Worm (Caenorhabditis elegans) whole organism, midembryonic: Measurements from ENCODE around the gene C50C3.12.

Experiments
- T22C8.4 ChIP-seq: fragments of 200-800 bp; sonication (Bioruptor generic); IDR thresholded peaks from 2 replicates; pipeline ENCODE4 v1.3.6; 2022; ENCODE audit warnings: missing genetic modification characterization, missing compliant biosample characterization
- cog-1 ChIP-seq: sonication (generic microtip); optimal IDR thresholded peaks from 2 replicates; lab custom pipeline; 2016; ENCODE audit warnings: missing genetic modification characterization, missing compliant biosample characterization
- flt-1 ChIP-seq: fragments of 200-800 bp; sonication (Bioruptor generic); IDR thresholded peaks from 2 replicates; pipeline ENCODE4 v1.3.6; 2022; ENCODE audit warnings: missing genetic modification characterization, missing compliant biosample characterization
- klf-2 ChIP-seq: fragments of 200-800 bp; sonication (Bioruptor generic); conservative IDR thresholded peaks from 2 replicates; pipeline ENCODE4 v1.3.6; 2022; ENCODE audit warnings: missing genetic modification reagents, missing genetic modification characterization, missing compliant biosample characterization
- med-1 ChIP-seq: sonication (generic microtip); optimal IDR thresholded peaks from 2 replicates; lab custom pipeline; 2017; ENCODE audit warnings: missing genetic modification characterization, mild to moderate bottlenecking, missing compliant biosample characterization, antibody characterized with exemption, missing genetic modification reagents; ENCODE audit not compliant: insufficient read depth
- ref-1 ChIP-seq: fragments of 200-800 bp; sonication (Bioruptor generic); conservative IDR thresholded peaks from 2 replicates; pipeline ENCODE4 v1.3.6; 2022; ENCODE audit warnings: missing genetic modification reagents, missing genetic modification characterization, missing compliant biosample characterization
- tab-1 ChIP-seq: fragments of 200-800 bp; sonication (Bioruptor generic); IDR thresholded peaks from 2 replicates; pipeline ENCODE4 v1.3.6; 2022; ENCODE audit warnings: missing genetic modification characterization, missing compliant biosample characterization
- ztf-23 ChIP-seq: fragments of 200-800 bp; sonication (Bioruptor generic); IDR thresholded peaks from 2 replicates; pipeline ENCODE4 v1.3.6; 2022; ENCODE audit warnings: missing genetic modification reagents, missing genetic modification characterization, missing compliant biosample characterization
- ztf-29 ChIP-seq: fragments of 200-800 bp; sonication (Bioruptor generic); IDR thresholded peaks from 2 replicates; pipeline ENCODE4 v1.3.6; 2022; ENCODE audit warnings: missing genetic modification reagents, missing genetic modification characterization, missing compliant biosample characterization

The C50C3.12 gene

DNA sequence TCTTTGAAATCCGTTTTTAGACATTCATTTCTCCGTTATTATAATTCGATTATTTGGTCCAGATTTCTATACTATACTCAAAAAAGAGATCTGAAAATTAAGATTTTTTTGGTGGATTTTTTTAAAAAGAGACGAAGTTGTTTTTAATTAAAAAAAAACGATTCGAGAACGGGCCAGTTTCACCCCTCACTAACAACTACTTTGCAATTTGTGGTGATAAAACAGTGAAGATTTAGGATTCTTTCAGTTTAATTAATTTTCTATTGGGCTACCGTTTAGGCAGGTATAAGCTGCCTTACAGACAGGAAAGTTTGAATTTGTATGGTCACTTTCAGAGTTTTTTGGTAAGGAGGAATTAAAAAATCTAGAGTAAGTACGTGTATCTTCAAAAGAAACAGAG, 24.8 kb downstream of the C50C3.12 start, which contains the start of gene unc-36:
TSS of gene unc-36 (minus strand) at position 101 of the 400 bp plus-strand sequence.
- TF ChIP-seq ztf-29 (no peak), tab-1 (GFP tag; lab: Robert Waterston, UW) (no peak), klf-2 (GFP tag; lab: Robert Waterston, UW) (no peak), T22C8.4 (GFP tag; lab: Robert Waterston, UW) (no peak), med-1 (GFP tag; lab: Kevin White, UChicago) (no peak), flt-1 (GFP tag; lab: Robert Waterston, UW) (no peak), ref-1 (no peak), cog-1 (no peak), ztf-23 (GFP tag; lab: Robert Waterston, UW) (no peak)

DNA sequence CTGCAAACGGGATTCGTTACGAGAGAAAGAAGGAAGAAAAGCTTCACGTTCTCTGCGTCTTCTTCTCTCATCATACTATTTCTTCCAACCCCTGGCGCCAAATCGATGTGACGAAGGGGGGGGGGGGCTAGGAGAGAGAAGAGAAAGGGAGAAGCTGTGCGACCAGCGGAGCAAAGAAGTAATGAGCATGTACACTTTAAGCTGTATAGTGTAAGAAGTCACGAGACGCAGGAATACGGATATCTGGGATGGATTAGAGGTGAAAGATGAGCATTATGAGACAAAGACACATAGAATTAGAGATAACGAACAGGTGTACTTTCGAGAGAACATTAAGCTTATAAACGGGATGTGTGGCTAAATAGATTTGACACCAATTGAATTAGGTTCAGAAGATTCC, 25.4 kb downstream of the C50C3.12 start:
- no peak for TF ChIP-seq tab-1 (GFP tag; lab: Robert Waterston, UW)
- TF ChIP-seq flt-1 (GFP tag; lab: Robert Waterston, UW) = no peak
- TF ChIP-seq cog-1 = no peak

DNA sequence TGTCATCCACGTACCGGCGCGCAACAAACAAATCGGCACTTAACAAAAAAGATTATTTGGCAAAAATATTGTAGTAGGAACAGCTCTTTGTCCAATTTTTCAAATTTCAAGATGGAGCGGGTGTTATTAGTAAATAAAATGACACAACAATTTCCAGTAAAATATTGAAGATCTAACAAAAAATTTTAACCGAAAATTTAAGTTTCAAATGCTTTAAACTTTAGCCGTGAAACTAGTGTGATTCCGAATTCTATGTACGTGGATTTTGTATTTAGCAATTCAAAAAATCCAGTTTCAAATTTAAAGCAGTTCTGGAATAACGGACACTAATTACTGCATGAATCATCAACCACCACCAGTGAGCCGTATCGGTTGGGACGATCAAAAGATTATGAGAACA, 26.4 kb downstream of the C50C3.12 start, which contains the start of gene snb-5:
TSS of gene snb-5 (plus strand) at position 301 of the 400 bp plus-strand sequence.
- no peak for TF ChIP-seq ref-1
- TF ChIP-seq flt-1 (GFP tag; lab: Robert Waterston, UW) = no peak
- no peak for TF ChIP-seq ztf-23 (GFP tag; lab: Robert Waterston, UW)

DNA sequence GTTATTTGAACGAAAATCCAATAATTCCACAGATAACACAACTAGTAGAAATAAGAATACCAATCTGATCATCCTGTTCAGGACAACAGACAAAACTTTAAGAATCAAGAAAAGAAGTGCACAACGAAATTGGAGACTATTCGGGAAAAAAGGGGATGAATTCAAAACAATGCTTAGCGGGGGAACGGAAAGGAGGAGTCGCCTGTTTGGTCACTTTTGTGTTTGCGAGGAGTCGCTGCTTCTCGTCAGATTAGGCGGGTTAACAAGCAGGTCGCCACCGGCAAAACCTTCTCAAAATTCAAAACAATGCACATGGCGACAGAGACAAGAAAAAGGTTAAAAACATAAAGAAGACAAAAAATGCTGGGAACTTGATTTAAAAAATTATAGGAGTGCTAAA, 33.4 kb downstream of the C50C3.12 start, which contains the start of gene C30A5.10:
TSS of gene C30A5.10 (minus strand) at position 101 of the 400 bp plus-strand sequence.
- no peak for TF ChIP-seq T22C8.4 (GFP tag; lab: Robert Waterston, UW)

DNA sequence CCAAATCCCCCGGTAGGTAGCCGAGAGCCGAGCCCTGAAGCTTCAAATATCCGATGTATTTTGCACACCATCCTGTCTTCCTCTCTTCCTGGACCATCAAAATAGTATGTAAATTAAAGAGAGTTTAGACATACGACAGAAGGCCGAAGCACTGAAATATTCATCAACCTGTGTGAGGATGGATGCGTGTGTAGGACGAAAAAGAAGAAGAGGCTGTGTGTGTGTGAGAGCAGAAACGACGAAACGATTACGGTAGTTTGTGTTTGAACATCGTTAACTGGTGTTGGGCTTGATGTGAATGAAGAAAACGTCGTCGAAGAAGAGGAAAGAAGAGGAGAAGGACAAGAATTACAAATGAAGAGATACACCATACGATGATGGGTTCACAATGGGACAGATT, 35.2 kb downstream of the C50C3.12 start:
- TF ChIP-seq ztf-29 (no peak), T22C8.4 (GFP tag; lab: Robert Waterston, UW) (no peak), med-1 (GFP tag; lab: Kevin White, UChicago) (no peak)

DNA sequence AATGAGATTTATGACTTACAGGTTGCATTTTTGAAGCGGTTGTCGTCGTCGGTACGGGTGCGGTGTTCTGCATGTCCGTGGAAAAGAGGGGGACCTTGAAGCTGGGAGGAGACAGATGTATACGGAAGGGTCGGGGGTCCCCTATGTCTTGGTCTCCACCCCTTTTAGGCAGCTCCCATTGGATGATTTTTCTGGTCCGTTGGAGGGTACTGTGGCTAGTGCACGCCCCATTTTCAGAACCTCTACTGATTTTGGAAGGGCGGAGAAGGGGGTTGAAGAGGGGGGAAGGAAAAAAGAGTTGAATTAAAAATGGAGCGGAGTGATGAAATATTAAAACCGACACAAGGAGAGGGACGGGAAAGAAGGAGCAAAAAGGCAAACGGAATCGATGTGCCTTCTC, 39.9 kb downstream of the C50C3.12 start, which contains the start of gene unc-86:
TSS of gene unc-86 (minus strand) at position 113 of the 400 bp plus-strand sequence.
- TF ChIP-seq ztf-29 = no peak
- no peak for TF ChIP-seq tab-1 (GFP tag; lab: Robert Waterston, UW)

DNA sequence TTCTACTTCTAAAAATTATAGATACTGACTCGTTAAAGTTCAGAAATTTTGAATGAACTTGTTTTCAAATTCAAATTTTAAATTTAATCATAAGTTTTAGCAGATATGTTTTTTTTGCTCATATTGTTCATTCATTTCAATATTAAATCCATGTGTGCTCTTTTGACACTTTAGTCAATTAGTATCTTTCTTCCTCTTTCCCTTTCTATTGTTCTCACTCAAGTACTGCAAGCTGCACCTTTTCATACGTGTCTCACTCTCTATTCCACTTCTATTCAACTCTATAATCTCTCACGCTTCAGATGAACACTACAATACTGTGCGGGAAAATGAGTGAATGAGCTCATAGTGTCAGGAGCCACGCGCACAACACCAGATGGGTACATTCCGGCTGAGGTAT, 41.6 kb downstream of the C50C3.12 start, which contains the start of gene C30A5.16:
TSS of gene C30A5.16 (plus strand) at position 301 of the 400 bp plus-strand sequence.
- TF ChIP-seq flt-1 (GFP tag; lab: Robert Waterston, UW) (no peak), cog-1 (no peak), med-1 (GFP tag; lab: Kevin White, UChicago) (no peak), tab-1 (GFP tag; lab: Robert Waterston, UW) (no peak), T22C8.4 (GFP tag; lab: Robert Waterston, UW) (no peak), ref-1 (no peak), klf-2 (GFP tag; lab: Robert Waterston, UW) (no peak), ztf-29 (no peak), ztf-23 (GFP tag; lab: Robert Waterston, UW) (no peak)

DNA sequence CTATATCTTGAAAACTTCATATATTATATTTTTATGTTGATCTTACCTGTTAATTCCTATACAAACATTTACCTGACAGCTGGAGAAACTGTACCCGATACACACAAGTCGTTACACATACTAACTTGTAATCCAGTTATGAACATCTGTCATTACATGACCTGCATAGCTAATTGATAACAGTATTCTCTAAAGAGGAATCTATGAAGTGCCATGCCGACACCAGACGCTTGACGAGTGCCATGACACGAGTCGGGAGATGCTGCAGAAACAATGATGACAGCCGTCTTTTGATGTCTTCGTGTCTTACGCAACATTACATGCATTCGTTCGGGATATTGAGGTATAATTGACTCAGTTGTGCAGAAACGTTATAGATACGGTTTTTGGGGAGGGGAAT, 43.7 kb downstream of the C50C3.12 start:
- no peak for TF ChIP-seq flt-1 (GFP tag; lab: Robert Waterston, UW)
- TF ChIP-seq ztf-23 (GFP tag; lab: Robert Waterston, UW) = no peak
- no peak for TF ChIP-seq ref-1
- no peak for TF ChIP-seq cog-1
- no peak for TF ChIP-seq tab-1 (GFP tag; lab: Robert Waterston, UW)
- TF ChIP-seq med-1 (GFP tag; lab: Kevin White, UChicago) = no peak
- TF ChIP-seq T22C8.4 (GFP tag; lab: Robert Waterston, UW) = no peak
- no peak for TF ChIP-seq ztf-29
- no peak for TF ChIP-seq klf-2 (GFP tag; lab: Robert Waterston, UW)

DNA sequence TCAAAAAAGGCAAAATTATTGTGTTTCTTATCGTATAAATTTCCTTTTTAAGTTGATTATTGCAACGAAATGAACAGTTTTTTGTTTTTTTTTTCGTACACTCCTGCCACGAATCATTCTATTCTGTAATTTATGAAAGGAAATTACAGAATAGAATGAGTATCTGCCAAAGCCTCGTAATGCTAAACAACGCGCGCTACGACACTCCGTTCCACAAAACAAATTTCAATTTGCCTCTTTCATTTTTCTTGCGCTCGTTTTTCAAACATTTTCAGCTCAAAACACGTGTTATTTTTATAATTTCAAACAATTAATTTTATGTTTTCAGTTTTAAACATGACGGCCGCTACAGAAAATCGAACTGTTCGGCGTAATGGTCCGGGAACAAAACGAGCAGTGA, 48.4 kb downstream of the C50C3.12 start, which contains the start of gene mob-4:
TSS of gene mob-4 (plus strand) at position 329 of the 400 bp plus-strand sequence.
- TF ChIP-seq med-1 (GFP tag; lab: Kevin White, UChicago) (no peak), ref-1 (no peak), flt-1 (GFP tag; lab: Robert Waterston, UW) (no peak), T22C8.4 (GFP tag; lab: Robert Waterston, UW) (no peak), cog-1 (no peak), ztf-29 (no peak), klf-2 (GFP tag; lab: Robert Waterston, UW) (no peak), tab-1 (GFP tag; lab: Robert Waterston, UW) (no peak), ztf-23 (GFP tag; lab: Robert Waterston, UW) (no peak)

DNA sequence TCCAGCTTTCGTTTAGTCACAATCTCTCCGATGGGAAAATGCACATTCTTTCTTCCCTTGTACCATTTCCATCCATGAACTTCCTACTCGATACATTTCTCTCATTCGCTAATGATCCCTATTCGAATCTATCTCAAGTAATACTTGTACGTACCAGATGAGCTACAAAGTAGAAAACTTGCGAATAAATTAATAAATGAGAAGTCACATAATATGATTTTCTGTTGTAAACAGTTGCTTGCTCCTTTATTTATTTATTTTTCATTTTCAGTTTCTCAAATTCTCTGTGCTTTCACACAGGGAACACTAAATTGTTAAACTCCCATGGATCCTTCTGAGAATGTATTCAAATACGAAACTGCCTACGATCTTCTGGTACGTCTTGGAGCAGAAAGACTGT, 49.8 kb downstream of the C50C3.12 start, which contains the start of gene rfs-1:
TSS of gene rfs-1 (plus strand) at position 301 of the 400 bp plus-strand sequence.
- TF ChIP-seq ref-1 = no peak
- no peak for TF ChIP-seq ztf-29
- TF ChIP-seq tab-1 (GFP tag; lab: Robert Waterston, UW) = no peak
- no peak for TF ChIP-seq cog-1
